Fruit fly (Drosophila melanogaster) whole organism, pupa: Measurements from ENCODE around the gene lectin-24A.
A peak's percentile ranks its signal among the peaks of the same experiment; 100 is the strongest.

ENCODE experiments used
- CG10348 ChIP-seq: fragments of 200-800 bp; sonication (Bioruptor generic); IDR thresholded peaks from 2 replicates; pipeline ENCODE4 v1.3.6; 2022; ENCODE audit warnings: missing biosample characterization, missing genetic modification characterization
- CG12605 ChIP-seq: fragments of 200-800 bp; sonication (Bioruptor generic); IDR thresholded peaks from 2 replicates; pipeline ENCODE4 v1.3.6; 2022; ENCODE audit warnings: missing biosample characterization, missing genetic modification characterization
- CG13204 ChIP-seq: fragments of 200-800 bp; sonication (Bioruptor generic); optimal IDR thresholded peaks from 2 replicates; lab custom pipeline; 2018; ENCODE audit warnings: missing biosample characterization, mild to moderate bottlenecking, missing genetic modification characterization, moderate library complexity
- CG14655 ChIP-seq: fragments of 200-800 bp; sonication (Bioruptor generic); optimal IDR thresholded peaks from 3 replicates; lab custom pipeline; 2017; ENCODE audit warnings: mild to moderate bottlenecking, missing biosample characterization, missing genetic modification reagents, missing genetic modification characterization
- CG15710 ChIP-seq: fragments of 200-800 bp; sonication (Bioruptor generic); optimal IDR thresholded peaks from 2 replicates; lab custom pipeline; 2018; ENCODE audit warnings: missing biosample characterization, mild to moderate bottlenecking, missing genetic modification characterization, moderate library complexity
- CG17806 ChIP-seq: fragments of 200-800 bp; sonication (Bioruptor generic); optimal IDR thresholded peaks from 2 replicates; lab custom pipeline; 2018; ENCODE audit warnings: missing biosample characterization, mild to moderate bottlenecking, missing genetic modification characterization, moderate library complexity
- CG32121 ChIP-seq: fragments of 200-800 bp; sonication (Bioruptor generic); IDR thresholded peaks from 2 replicates; pipeline ENCODE4 v1.3.6; 2022; ENCODE audit warnings: missing biosample characterization, missing genetic modification characterization
- CG34367 ChIP-seq: fragments of 200-800 bp; sonication (Bioruptor generic); optimal IDR thresholded peaks from 2 replicates; lab custom pipeline; 2018; ENCODE audit warnings: missing biosample characterization, mild to moderate bottlenecking, missing genetic modification characterization
- CG4496 ChIP-seq: fragments of 200-800 bp; sonication (Bioruptor generic); IDR thresholded peaks from 3 replicates; pipeline ENCODE4 v1.3.6; 2022; ENCODE audit warnings: missing biosample characterization, missing genetic modification characterization
- CG8159 ChIP-seq: fragments of 200-800 bp; sonication (Bioruptor generic); optimal IDR thresholded peaks from 3 replicates; lab custom pipeline; 2018; ENCODE audit warnings: missing biosample characterization, mild to moderate bottlenecking, missing genetic modification characterization, moderate library complexity
- CG8301 ChIP-seq: fragments of 200-800 bp; sonication (Bioruptor generic); optimal IDR thresholded peaks from 2 replicates; lab custom pipeline; 2018; ENCODE audit warnings: missing biosample characterization, mild to moderate bottlenecking, missing genetic modification characterization
- CG9948 ChIP-seq: fragments of 200-800 bp; sonication (Bioruptor generic); optimal IDR thresholded peaks from 2 replicates; lab custom pipeline; 2018; ENCODE audit warnings: missing biosample characterization, mild to moderate bottlenecking, missing genetic modification characterization, moderate library complexity
- D1 ChIP-seq: fragments of 200-800 bp; sonication (Bioruptor generic); optimal IDR thresholded peaks from 2 replicates; lab custom pipeline; 2018; ENCODE audit warnings: missing biosample characterization, mild to moderate bottlenecking, missing genetic modification characterization, moderate library complexity
- EcR ChIP-seq: fragments of 200-800 bp; sonication (Bioruptor generic); optimal IDR thresholded peaks from 3 replicates; lab custom pipeline; 2019; ENCODE audit warnings: missing biosample characterization, missing genetic modification characterization, mild to moderate bottlenecking, moderate library complexity, missing genetic modification reagents
- Ets98B ChIP-seq: fragments of 200-800 bp; sonication (Bioruptor generic); IDR thresholded peaks from 2 replicates; pipeline ENCODE4 v1.3.6; 2022; ENCODE audit warnings: missing biosample characterization, missing genetic modification characterization
- Pif1A ChIP-seq: fragments of 200-800 bp; sonication (Bioruptor generic); optimal IDR thresholded peaks from 3 replicates; lab custom pipeline; 2016; ENCODE audit warnings: missing biosample characterization, missing genetic modification characterization
- Pif1B ChIP-seq: fragments of 200-800 bp; sonication (Bioruptor generic); optimal IDR thresholded peaks from 3 replicates; lab custom pipeline; 2016; ENCODE audit warnings: missing biosample characterization, missing genetic modification characterization
- Snoo ChIP-seq: fragments of 200-800 bp; sonication (Bioruptor generic); optimal IDR thresholded peaks from 3 replicates; lab custom pipeline; 2017; ENCODE audit warnings: missing biosample characterization, mild to moderate bottlenecking, missing genetic modification characterization, inconsistent platforms
- fd96Ca ChIP-seq: fragments of 200-800 bp; sonication (Bioruptor generic); IDR thresholded peaks from 3 replicates; pipeline ENCODE4 v1.3.6; 2022; ENCODE audit warnings: missing biosample characterization, missing genetic modification characterization
- gl ChIP-seq: fragments of 200-800 bp; sonication (Bioruptor generic); optimal IDR thresholded peaks from 2 replicates; lab custom pipeline; 2018; ENCODE audit warnings: missing biosample characterization, mild to moderate bottlenecking, missing genetic modification characterization
- rn ChIP-seq: fragments of 200-800 bp; sonication (Bioruptor generic); IDR thresholded peaks from 2 replicates; pipeline ENCODE4 v1.3.6; 2022; ENCODE audit warnings: missing biosample characterization, missing genetic modification characterization

Gene lectin-24A

dm6 chr2L:3717673-3718235 is at the start of gene lectin-24A, which contains the start of gene Shaw:
Gene lectin-24A (minus strand): TSS chr2L:3717773.
Gene Shaw (plus strand): TSS chr2L:3718185.
- TF ChIP-seq CG32121 (GFP tag; lab: Robert Waterston, UW) (no peak), D1 (no peak), CG12605 (GFP tag; lab: Robert Waterston, UW) (no peak), CG15710 (tag; lab: Kevin White, UChicago) (no peak), CG9948 (no peak), CG8301 (tag; lab: Kevin White, UChicago) (no peak), CG17806 (no peak), Ets98B (GFP tag; lab: Robert Waterston, UW) (no peak), CG8159 (tag; lab: Kevin White, UChicago) (no peak), Pif1B (no peak), CG10348 (GFP tag; lab: Robert Waterston, UW) (no peak), gl (tag; lab: Kevin White, UChicago) (no peak), EcR (GFP tag; lab: Kevin White, UChicago) (no peak), CG34367 (tag; lab: Kevin White, UChicago) (no peak), fd96Ca (GFP tag; lab: Robert Waterston, UW) (no peak)
- TF ChIP-seq, all 21 proteins: peak for 0

DNA sequence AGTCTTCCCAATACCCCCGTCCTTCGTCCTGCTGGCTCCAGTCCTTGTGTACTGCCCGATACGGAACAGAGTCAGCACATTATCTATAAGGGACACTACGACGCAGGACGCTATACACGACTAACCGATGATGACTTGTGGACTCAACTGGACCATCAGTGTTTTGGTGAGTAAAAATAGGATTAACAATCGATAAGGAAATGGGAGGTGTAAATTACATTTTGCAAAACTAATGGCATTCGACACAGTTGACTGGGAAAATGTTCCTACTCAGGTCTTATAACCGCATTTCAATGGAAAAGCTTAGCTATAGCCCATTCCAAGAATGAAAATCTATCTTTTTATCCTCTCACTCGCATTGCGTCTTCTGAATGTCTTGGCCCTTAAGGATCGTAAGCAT is 47.6 kb upstream of the lectin-24A start, which contains the start of gene CG43703:
TSS of gene CG43703 (plus strand) at position 301 of the 400 bp plus-strand sequence.
- TF ChIP-seq fd96Ca (GFP tag; lab: Robert Waterston, UW) (no peak), CG13204 (no peak), Ets98B (GFP tag; lab: Robert Waterston, UW) (no peak), CG14655 (GFP tag; lab: Kevin White, UChicago) (no peak), Pif1A (GFP tag; lab: Kevin White, UChicago) (no peak), rn (GFP tag; lab: Robert Waterston, UW) (no peak), CG8159 (tag; lab: Kevin White, UChicago) (no peak), D1 (no peak), CG32121 (GFP tag; lab: Robert Waterston, UW) (no peak), CG9948 (no peak), gl (tag; lab: Kevin White, UChicago) (no peak), CG34367 (tag; lab: Kevin White, UChicago) (no peak), Pif1B (no peak), CG17806 (no peak), CG4496 (GFP tag; lab: Robert Waterston, UW) (no peak), CG10348 (GFP tag; lab: Robert Waterston, UW) (no peak), Snoo (no peak), CG15710 (tag; lab: Kevin White, UChicago) (no peak), CG12605 (GFP tag; lab: Robert Waterston, UW) (no peak)
- TF ChIP-seq, all 21 proteins: peak for 0

DNA sequence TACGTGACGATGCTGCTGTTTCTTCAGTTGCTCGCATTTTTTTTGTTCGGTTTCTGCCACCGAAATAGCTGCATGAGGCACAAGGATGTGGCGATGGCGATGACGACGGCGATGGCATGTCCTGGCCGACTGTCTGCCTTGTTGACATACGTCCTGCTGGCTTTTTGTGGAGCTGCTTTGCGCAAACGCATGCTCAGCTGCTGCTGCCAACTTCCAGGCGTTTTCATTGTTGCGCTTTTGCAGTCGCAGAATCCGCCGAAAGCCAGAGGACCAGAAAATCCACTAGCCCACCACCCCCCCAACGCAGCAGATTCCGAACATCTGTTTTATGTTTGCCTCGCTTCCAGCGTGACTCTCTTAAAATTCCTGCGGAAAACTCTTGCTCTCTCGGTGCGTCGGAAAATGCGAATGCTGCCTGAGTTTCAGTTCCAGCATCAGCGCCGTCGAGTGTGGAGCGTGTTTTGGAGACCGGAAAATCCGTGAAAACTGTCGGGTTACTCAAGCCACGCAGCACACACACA is 39.3 kb upstream of the lectin-24A start, which contains the start of gene CG43707:
TSS of gene CG43707 (plus strand) at position 426 of the 521 bp plus-strand sequence.
- TF ChIP-seq CG8159 (tag; lab: Kevin White, UChicago): no peak
- no peak for TF ChIP-seq CG34367 (tag; lab: Kevin White, UChicago)

DNA sequence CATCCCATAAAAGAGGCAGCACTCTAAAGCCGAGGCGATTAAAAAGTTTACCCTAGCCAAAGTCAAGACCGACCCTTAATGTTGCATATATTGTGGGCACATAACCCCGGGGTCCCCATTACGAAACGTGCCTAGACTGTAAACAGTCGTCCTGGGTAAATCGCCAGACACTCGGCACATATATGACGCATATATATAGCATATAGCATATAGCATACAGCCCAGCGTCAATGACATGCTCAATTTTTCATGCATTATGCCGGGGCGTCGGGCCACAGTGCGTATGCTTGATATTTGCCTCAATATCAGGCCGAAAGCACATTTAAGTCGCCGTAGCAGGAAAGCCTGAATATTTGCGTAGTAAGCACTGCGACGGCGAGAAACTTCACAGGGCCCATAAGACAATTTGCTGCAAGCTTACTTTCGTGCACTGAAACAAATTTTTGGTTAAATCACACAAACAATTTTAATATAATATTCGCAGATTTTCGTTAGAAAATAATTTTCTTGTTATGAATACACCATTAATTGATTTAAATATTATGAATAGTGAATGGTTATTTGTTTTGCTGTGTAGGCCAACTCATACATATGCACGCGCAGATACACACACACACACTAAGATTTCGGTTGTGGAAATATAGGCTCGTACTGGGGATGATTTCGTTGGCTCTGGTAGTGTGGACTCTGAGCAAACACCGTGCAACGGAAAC is 37.4 kb upstream of the lectin-24A start:
- TF ChIP-seq Ets98B (GFP tag; lab: Robert Waterston, UW): 0 out of 2 replicates have a peak, but pooled peaks have one; percentile 20
- TF ChIP-seq Pif1A (GFP tag; lab: Kevin White, UChicago): no peak

DNA sequence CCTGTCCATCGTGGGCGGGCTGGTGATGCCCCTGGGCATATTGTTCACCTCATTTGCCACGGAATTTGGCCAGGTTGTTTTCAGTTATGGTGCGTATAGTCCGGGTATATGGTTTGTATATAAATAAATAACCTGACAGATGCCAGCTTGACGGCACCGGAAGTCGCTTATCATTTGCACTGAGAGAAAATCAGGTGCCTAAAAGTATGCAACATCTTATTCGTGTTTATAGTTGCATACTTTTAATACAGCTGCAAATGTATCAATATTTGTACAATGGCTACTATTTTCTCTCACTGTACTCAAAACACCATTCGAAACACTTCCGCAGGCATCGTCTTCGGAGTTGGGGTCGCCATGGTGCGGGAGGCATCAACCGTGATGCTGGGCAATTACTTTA is 31.1 kb upstream of the lectin-24A start:
- TF ChIP-seq CG12605 (GFP tag; lab: Robert Waterston, UW): 0 out of 2 replicates have a peak, but pooled peaks have one; percentile 11
- TF ChIP-seq D1: no peak
- TF ChIP-seq EcR (GFP tag; lab: Kevin White, UChicago): no peak
- TF ChIP-seq CG4496 (GFP tag; lab: Robert Waterston, UW): peak; percentile 65; the same call in 1 of the 3 replicates

- TF ChIP-seq CG9948 (no peak), CG4496 (GFP tag; lab: Robert Waterston, UW) (no peak), CG17806 (no peak), CG32121 (GFP tag; lab: Robert Waterston, UW) (no peak)
Measured at dm6 chr2L:3740443-3740842, 22.9 kb upstream of the lectin-24A start.

DNA sequence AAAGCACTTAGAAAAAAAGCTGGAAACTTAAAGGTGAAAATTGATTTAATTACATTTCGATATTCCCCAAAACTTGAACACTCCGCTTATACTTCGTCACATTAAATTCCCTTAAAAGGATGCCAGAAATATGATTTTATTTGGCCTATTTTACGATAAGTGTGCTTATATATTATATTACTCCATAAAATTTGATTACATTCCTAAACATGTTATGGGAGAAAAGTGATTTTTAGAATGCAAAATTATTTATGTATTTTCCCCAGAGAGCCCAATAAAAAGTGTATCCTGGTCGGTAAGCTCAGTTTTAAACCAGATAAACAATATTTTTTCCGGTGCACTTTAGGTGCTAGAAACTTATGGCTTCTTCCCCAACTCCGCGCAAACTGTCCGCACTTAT is 20.1 kb upstream of the lectin-24A start:
- TF ChIP-seq CG17806 (no peak), CG34367 (tag; lab: Kevin White, UChicago) (no peak), CG15710 (tag; lab: Kevin White, UChicago) (no peak), D1 (no peak), gl (tag; lab: Kevin White, UChicago) (no peak), CG8159 (tag; lab: Kevin White, UChicago) (peak; percentile 28), Pif1B (peak; percentile 9), CG12605 (GFP tag; lab: Robert Waterston, UW) (no peak), CG4496 (GFP tag; lab: Robert Waterston, UW) (no peak), CG14655 (GFP tag; lab: Kevin White, UChicago) (peak; percentile 44), CG9948 (peak; percentile 24), Snoo (no peak), CG32121 (GFP tag; lab: Robert Waterston, UW) (no peak), Pif1A (GFP tag; lab: Kevin White, UChicago) (peak; percentile 3), Ets98B (GFP tag; lab: Robert Waterston, UW) (no peak), CG10348 (GFP tag; lab: Robert Waterston, UW) (no peak), fd96Ca (GFP tag; lab: Robert Waterston, UW) (no peak), rn (GFP tag; lab: Robert Waterston, UW) (no peak), CG13204 (no peak), CG8301 (tag; lab: Kevin White, UChicago) (peak; percentile 39), EcR (GFP tag; lab: Kevin White, UChicago) (no peak)
